Worm (Caenorhabditis elegans) whole organism, young adult: ENCODE results near the gene ZK686.1.
A peak's percentile ranks its signal among the peaks of the same experiment; 100 is the strongest.
"Not testable (repeated sequence)": the region's sequence is repeated elsewhere in the genome, so short reads cannot be mapped to it uniquely, and the experiment has no call there.

Source experiments
- B0261.1 ChIP-seq: sonication (generic microtip); optimal IDR thresholded peaks from 2 replicates; lab custom pipeline; 2016; ENCODE audit warnings: mild to moderate bottlenecking, missing genetic modification characterization, moderate library complexity, missing compliant biosample characterization
- B0336.3 ChIP-seq: fragments of 200-800 bp; sonication (Bioruptor generic); IDR thresholded peaks from 2 replicates; pipeline ENCODE4 v1.3.6; 2022; ENCODE audit warnings: missing genetic modification characterization, missing compliant biosample characterization
- C17E4.6 ChIP-seq: fragments of 200-800 bp; sonication (Bioruptor generic); IDR thresholded peaks from 2 replicates; pipeline ENCODE4 v1.3.6; 2022; ENCODE audit warnings: missing genetic modification reagents, missing genetic modification characterization, missing compliant biosample characterization
- D2030.7 ChIP-seq: fragments of 200-800 bp; sonication (Bioruptor generic); IDR thresholded peaks from 2 replicates; pipeline ENCODE4 v1.3.6; 2022; ENCODE audit warnings: missing genetic modification reagents, missing genetic modification characterization, missing compliant biosample characterization
- F33H1.4 ChIP-seq: fragments of 200-800 bp; sonication (Bioruptor generic); IDR thresholded peaks from 2 replicates; pipeline ENCODE4 v1.3.6; 2022; ENCODE audit warnings: missing genetic modification reagents, missing genetic modification characterization, missing compliant biosample characterization
- Y53G8AR.9 ChIP-seq: fragments of 200-800 bp; sonication (Bioruptor generic); conservative IDR thresholded peaks from 2 replicates; pipeline ENCODE4 v1.3.6; 2022; ENCODE audit warnings: missing genetic modification reagents, missing genetic modification characterization, missing compliant biosample characterization
- Y56A3A.18 ChIP-seq: fragments of 200-800 bp; sonication (Bioruptor generic); IDR thresholded peaks from 2 replicates; pipeline ENCODE4 v1.3.6; 2022; ENCODE audit warnings: missing genetic modification reagents, missing genetic modification characterization, missing compliant biosample characterization
- Y95B8A.8 ChIP-seq: fragments of 200-800 bp; sonication (Bioruptor generic); IDR thresholded peaks from 2 replicates; pipeline ENCODE4 v1.3.6; 2022; ENCODE audit warnings: missing genetic modification reagents, missing genetic modification characterization, missing compliant biosample characterization
- aptf-2 ChIP-seq: fragments of 200-800 bp; sonication (Bioruptor generic); conservative IDR thresholded peaks from 2 replicates; pipeline ENCODE4 v1.3.6; 2022; ENCODE audit warnings: missing genetic modification reagents, missing genetic modification characterization, missing compliant biosample characterization
- attf-3 ChIP-seq: fragments of 200-800 bp; sonication (Bioruptor generic); conservative IDR thresholded peaks from 2 replicates; pipeline ENCODE4 v1.3.6; 2022; ENCODE audit warnings: missing genetic modification reagents, missing genetic modification characterization, missing compliant biosample characterization
- attf-5 ChIP-seq: fragments of 200-800 bp; sonication (Bioruptor generic); optimal IDR thresholded peaks from 2 replicates; lab custom pipeline; 2018; ENCODE audit warnings: mild to moderate bottlenecking, missing genetic modification characterization, missing compliant biosample characterization
- ccch-3 ChIP-seq: fragments of 200-800 bp; sonication (Bioruptor generic); optimal IDR thresholded peaks from 2 replicates; lab custom pipeline; 2018; ENCODE audit warnings: mild to moderate bottlenecking, missing genetic modification characterization, missing compliant biosample characterization
- cebp-1 ChIP-seq, 2 experiments: fragments of 200-800 bp in 1 of 2; sonication (Bioruptor generic) in 1 of 2; sonication (generic microtip) in 1 of 2; IDR thresholded peaks in 1 of 2; optimal IDR thresholded peaks in 1 of 2; 2 replicates each; pipeline versions ENCODE4 v1.3.6 to Lab custom; 2017 to 2022; ENCODE audit warnings: missing compliant biosample characterization in 2 of 2, missing genetic modification characterization in 2 of 2, mild to moderate bottlenecking in 1 of 2, missing genetic modification reagents in 1 of 2, moderate library complexity in 1 of 2
- ceh-91 ChIP-seq: fragments of 200-800 bp; sonication (Bioruptor generic); IDR thresholded peaks from 2 replicates; pipeline ENCODE4 v1.3.6; 2022; ENCODE audit warnings: missing genetic modification reagents, missing genetic modification characterization, missing compliant biosample characterization
- dox-1 ChIP-seq: fragments of 200-800 bp; sonication (Bioruptor generic); IDR thresholded peaks from 2 replicates; pipeline ENCODE4 v1.3.6; 2022; ENCODE audit warnings: missing genetic modification reagents, missing genetic modification characterization, missing compliant biosample characterization
- ekl-4 ChIP-seq: fragments of 200-800 bp; sonication (Bioruptor generic); IDR thresholded peaks from 2 replicates; pipeline ENCODE4 v1.3.6; 2022; ENCODE audit warnings: missing genetic modification reagents, missing genetic modification characterization, missing compliant biosample characterization
- hmg-1.2 ChIP-seq: fragments of 200-800 bp; sonication (Bioruptor generic); IDR thresholded peaks from 2 replicates; pipeline ENCODE4 v1.3.6; 2022; ENCODE audit warnings: missing genetic modification reagents, missing genetic modification characterization, missing compliant biosample characterization
- hmg-20 ChIP-seq: fragments of 200-800 bp; sonication (Bioruptor generic); IDR thresholded peaks from 2 replicates; pipeline ENCODE4 v1.3.6; 2022; ENCODE audit warnings: missing genetic modification reagents, missing genetic modification characterization, missing compliant biosample characterization
- hsf-1 ChIP-seq: fragments of 200-800 bp; sonication (Bioruptor generic); IDR thresholded peaks from 2 replicates; pipeline ENCODE4 v1.3.6; 2022; ENCODE audit warnings: missing genetic modification reagents, missing genetic modification characterization, missing compliant biosample characterization
- let-526 ChIP-seq: fragments of 200-800 bp; sonication (Bioruptor generic); IDR thresholded peaks from 2 replicates; pipeline ENCODE4 v1.3.6; 2022; ENCODE audit warnings: missing genetic modification reagents, missing genetic modification characterization, missing compliant biosample characterization
- let-607 ChIP-seq, 2 experiments: fragments of 200-800 bp in 1 of 2; sonication (Bioruptor generic) in 1 of 2; sonication (generic microtip) in 1 of 2; optimal IDR thresholded peaks; 2 replicates each; lab custom pipeline; 2016 to 2018; ENCODE audit warnings: mild to moderate bottlenecking in 2 of 2, missing compliant biosample characterization in 2 of 2, missing genetic modification characterization in 2 of 2, moderate library complexity in 2 of 2, missing genotype in 1 of 2
- lin-40 ChIP-seq: sonication (generic microtip); optimal IDR thresholded peaks from 2 replicates; lab custom pipeline; 2016; ENCODE audit warnings: missing genetic modification characterization, mild to moderate bottlenecking, missing compliant biosample characterization, missing genotype, missing genetic modification reagents
- lin-54 ChIP-seq: fragments of 200-800 bp; sonication (Bioruptor generic); optimal IDR thresholded peaks from 2 replicates; lab custom pipeline; 2018; ENCODE audit warnings: mild to moderate bottlenecking, missing genetic modification characterization, missing compliant biosample characterization
- lsl-1 ChIP-seq: fragments of 200-800 bp; sonication (Bioruptor generic); optimal IDR thresholded peaks from 2 replicates; lab custom pipeline; 2018; ENCODE audit warnings: mild to moderate bottlenecking, missing genetic modification characterization, moderate library complexity, missing compliant biosample characterization
- madf-3 ChIP-seq: fragments of 200-800 bp; sonication (Bioruptor generic); IDR thresholded peaks from 2 replicates; pipeline ENCODE4 v1.3.6; 2022; ENCODE audit warnings: missing genetic modification reagents, missing genetic modification characterization, missing compliant biosample characterization
- madf-6 ChIP-seq: fragments of 200-800 bp; sonication (Bioruptor generic); IDR thresholded peaks from 2 replicates; pipeline ENCODE4 v1.3.6; 2022; ENCODE audit warnings: missing genetic modification reagents, missing genetic modification characterization, missing compliant biosample characterization
- mcd-1 ChIP-seq: fragments of 200-800 bp; sonication (Bioruptor generic); IDR thresholded peaks from 2 replicates; pipeline ENCODE4 v1.3.6; 2022; ENCODE audit warnings: missing genetic modification reagents, missing genetic modification characterization, missing compliant biosample characterization
- nfyb-1 ChIP-seq: fragments of 200-800 bp; sonication (Bioruptor generic); IDR thresholded peaks from 2 replicates; pipeline ENCODE4 v1.3.6; 2022; ENCODE audit warnings: missing genetic modification reagents, missing genetic modification characterization, missing compliant biosample characterization
- nhr-120 ChIP-seq: fragments of 200-800 bp; sonication (Bioruptor generic); IDR thresholded peaks from 2 replicates; pipeline ENCODE4 v1.3.6; 2022; ENCODE audit warnings: missing genetic modification characterization, missing compliant biosample characterization
- nhr-80 ChIP-seq: sonication (generic microtip); optimal IDR thresholded peaks from 2 replicates; lab custom pipeline; 2016; ENCODE audit warnings: missing genetic modification characterization, missing compliant biosample characterization
- pbrm-1 ChIP-seq: fragments of 200-800 bp; sonication (Bioruptor generic); IDR thresholded peaks from 2 replicates; pipeline ENCODE4 v1.3.6; 2022; ENCODE audit warnings: missing genetic modification reagents, missing genetic modification characterization, missing compliant biosample characterization
- rcor-1 ChIP-seq: fragments of 200-800 bp; sonication (Bioruptor generic); IDR thresholded peaks from 2 replicates; pipeline ENCODE4 v1.3.6; 2022; ENCODE audit warnings: missing genetic modification reagents, missing genetic modification characterization, missing compliant biosample characterization
- rpc-1 ChIP-seq, 2 experiments: fragments of 150-350 bp in 1 of 2; sonication (generic microtip) in 1 of 2; optimal IDR thresholded peaks; 2 replicates each; lab custom pipeline; 2014 to 2018; ENCODE audit warnings: missing biosample characterization in 1 of 2, missing genetic modification characterization in 1 of 2, missing genetic modification reagents in 1 of 2, missing genotype in 1 of 2
- snpc-3.4 ChIP-seq: sonication (generic microtip); optimal IDR thresholded peaks from 2 replicates; lab custom pipeline; 2017; ENCODE audit warnings: missing genetic modification characterization, mild to moderate bottlenecking, missing compliant biosample characterization, antibody characterized with exemption, moderate library complexity, missing genotype, missing genetic modification reagents
- tbp1 ChIP-seq: fragments of 200-800 bp; sonication (Bioruptor generic); optimal IDR thresholded peaks from 2 replicates; lab custom pipeline; 2018; ENCODE audit warnings: mild to moderate bottlenecking, missing genetic modification characterization, missing compliant biosample characterization
- zim-3 ChIP-seq: sonication (generic microtip); optimal IDR thresholded peaks from 2 replicates; lab custom pipeline; 2017; ENCODE audit warnings: mild to moderate bottlenecking, missing genetic modification characterization, moderate library complexity, missing compliant biosample characterization
- ztf-18 ChIP-seq: sonication (generic microtip); optimal IDR thresholded peaks from 2 replicates; lab custom pipeline; 2016; ENCODE audit warnings: missing genotype, mild to moderate bottlenecking, missing genetic modification characterization, missing compliant biosample characterization

Gene ZK686.1

DNA sequence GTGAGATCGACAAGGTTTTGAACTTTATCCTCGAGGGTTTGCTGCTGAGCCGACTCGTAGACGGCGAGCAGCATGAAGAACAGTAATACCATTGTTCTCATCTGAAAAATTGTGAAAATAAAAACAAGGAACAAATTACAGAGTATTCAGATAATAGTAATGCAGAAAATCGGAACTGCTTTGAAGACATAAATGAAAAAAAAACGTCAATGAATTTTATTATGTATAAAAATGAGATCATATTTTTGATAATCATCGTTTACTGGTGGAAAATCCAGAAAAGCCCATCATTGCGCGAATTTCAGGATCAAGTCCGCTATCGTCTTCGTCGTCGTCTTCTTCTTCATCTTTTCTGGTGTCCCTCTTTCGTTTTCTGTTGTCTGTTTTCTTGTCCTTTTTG lies 4.0 kb upstream of the ZK686.1 start, which contains the start of gene ZK686.3:
ZK686.3 (minus strand) TSS at position 101 of the 400 bp plus-strand sequence.
- no peak for TF ChIP-seq let-526 (GFP tag; lab: Robert Waterston, UW)

DNA sequence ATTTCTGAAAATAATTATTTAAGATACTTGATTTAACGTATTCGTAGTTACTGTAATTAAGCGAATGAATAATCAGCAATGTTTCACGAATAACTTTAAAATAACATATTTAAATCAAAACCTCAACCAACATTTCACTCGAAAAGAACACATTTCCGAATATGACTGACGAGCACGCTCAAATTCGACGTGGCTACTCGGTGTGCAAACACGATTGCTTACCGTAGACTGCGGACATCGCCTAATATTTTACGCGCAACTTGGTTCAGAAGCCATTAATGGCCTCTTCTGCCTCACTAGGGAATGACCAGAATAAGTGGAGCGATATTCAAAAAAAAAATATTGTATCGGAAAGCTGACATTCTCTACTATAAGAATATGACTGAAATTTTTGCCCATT lies 3.0 kb upstream of the ZK686.1 start, which contains the start of gene snu-23:
snu-23 (minus strand) TSS at position 156 of the 400 bp plus-strand sequence.
- TF ChIP-seq ccch-3 (GFP tag; lab: Kevin White, UChicago) (no peak), ztf-18 (peak; percentile 5), nhr-120 (GFP tag; lab: Robert Waterston, UW) (no peak), madf-3 (GFP tag; lab: Robert Waterston, UW) (0 out of 2 replicates have a peak, but pooled peaks have one; percentile 48), lsl-1 (GFP tag; lab: Kevin White, UChicago) (peak; percentile 38), rpc-1 (optimal IDR thresholded peaks at IDR 0.05; lab: Kevin White, UChicago) (no peak), rpc-1 (tag; optimal IDR thresholded peaks at IDR 0.05; lab: Kevin White, UChicago) (peak; percentile 32), Y53G8AR.9 (no peak), tbp1 (GFP tag; lab: Kevin White, UChicago) (peak; percentile 47), dox-1 (GFP tag; lab: Robert Waterston, UW) (peak; percentile 47; the same call in 1 of the 2 replicates), attf-3 (0 out of 2 replicates have a peak, but pooled peaks have one; percentile 18), snpc-3.4 (tag; lab: Kevin White, UChicago) (no peak), aptf-2 (no peak), hmg-1.2 (peak; percentile 44; the same call in 1 of the 2 replicates), zim-3 (tag; lab: Kevin White, UChicago) (no peak), B0261.1 (tag; lab: Kevin White, UChicago) (peak; percentile 42), let-607 (tag; optimal IDR thresholded peaks at IDR 0.05; lab: Kevin White, UChicago) (peak; percentile 44 to 78)
- TF ChIP-seq, all 124 proteins: peak for 10

DNA sequence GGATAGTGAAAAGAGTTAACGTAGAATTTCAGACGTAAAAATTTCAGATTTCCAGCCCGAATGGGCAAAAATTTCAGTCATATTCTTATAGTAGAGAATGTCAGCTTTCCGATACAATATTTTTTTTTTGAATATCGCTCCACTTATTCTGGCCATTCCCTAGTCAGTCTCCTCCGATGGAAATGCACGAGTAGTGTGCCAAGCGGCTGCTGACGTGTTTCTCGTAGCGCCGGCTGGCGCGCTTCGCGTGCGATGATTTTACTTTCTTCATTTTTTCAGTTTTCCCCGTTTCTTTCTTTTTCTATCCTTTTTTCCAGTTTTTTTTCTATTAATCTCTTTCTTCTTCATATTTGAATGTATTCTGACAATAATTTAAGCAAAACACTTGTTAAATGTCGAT lies 1.9 kb upstream of the ZK686.1 start:
- TF ChIP-seq madf-6 (GFP tag; lab: Robert Waterston, UW) = peak; percentile 61
- TF ChIP-seq ztf-18 = peak; percentile 94
- peak; percentile 91 for TF ChIP-seq dox-1 (GFP tag; lab: Robert Waterston, UW)
- TF ChIP-seq cebp-1 (GFP tag; IDR thresholded peaks at IDR 0.05; lab: Robert Waterston, UW) = not testable (repeated sequence)
- peak; percentile 59 for TF ChIP-seq cebp-1 (tag; optimal IDR thresholded peaks at IDR 0.05; lab: Kevin White, UChicago)
- 0 out of 2 replicates have a peak, but pooled peaks have one; percentile 9 for TF ChIP-seq hmg-20 (GFP tag; lab: Robert Waterston, UW)
- peak; percentile 47 for TF ChIP-seq hmg-1.2
- peak; percentile 77 for TF ChIP-seq attf-3
- TF ChIP-seq nfyb-1 (GFP tag; lab: Robert Waterston, UW) = peak; percentile 77
- TF ChIP-seq let-607 (tag; optimal IDR thresholded peaks at IDR 0.05; lab: Kevin White, UChicago) = peak in 1 of 2 experiments; percentile 5
- peak; percentile 62 for TF ChIP-seq B0261.1 (tag; lab: Kevin White, UChicago)
- peak; percentile 34 for TF ChIP-seq lsl-1 (GFP tag; lab: Kevin White, UChicago)
- peak; percentile 67; the same call in 1 of the 2 replicates for TF ChIP-seq madf-3 (GFP tag; lab: Robert Waterston, UW)
- peak; percentile 70 for TF ChIP-seq rcor-1 (GFP tag; lab: Robert Waterston, UW)
- TF ChIP-seq B0336.3 (GFP tag; lab: Robert Waterston, UW) = 0 out of 2 replicates have a peak, but pooled peaks have one; percentile 27
- peak; percentile 34 for TF ChIP-seq lin-40 (tag; lab: Kevin White, UChicago)
- peak; percentile 55; the same call in 1 of the 2 replicates for TF ChIP-seq Y56A3A.18
- peak; percentile 5 for TF ChIP-seq rpc-1 (optimal IDR thresholded peaks at IDR 0.05; lab: Kevin White, UChicago)
- peak; percentile 64 for TF ChIP-seq rpc-1 (tag; optimal IDR thresholded peaks at IDR 0.05; lab: Kevin White, UChicago)
- peak; percentile 57; the same call in 1 of the 2 replicates for TF ChIP-seq C17E4.6
- TF ChIP-seq Y53G8AR.9 = peak; percentile 90
- peak; percentile 60; the same call in 1 of the 2 replicates for TF ChIP-seq hsf-1 (GFP tag; lab: Robert Waterston, UW)
- peak; percentile 87 for TF ChIP-seq mcd-1
- TF ChIP-seq nhr-80 = peak; percentile 3
- peak; percentile 82 for TF ChIP-seq pbrm-1
- TF ChIP-seq lin-54 (GFP tag; lab: Kevin White, UChicago) = peak; percentile 53
- peak; percentile 70 for TF ChIP-seq D2030.7 (GFP tag; lab: Robert Waterston, UW)
- TF ChIP-seq ekl-4 = peak; percentile 64
- TF ChIP-seq F33H1.4 (GFP tag; lab: Robert Waterston, UW) = peak; percentile 62
- peak; percentile 74 for TF ChIP-seq Y95B8A.8
- peak; percentile 32 for TF ChIP-seq attf-5 (GFP tag; lab: Kevin White, UChicago)
- TF ChIP-seq ceh-91 (GFP tag; lab: Robert Waterston, UW) = 0 out of 2 replicates have a peak, but pooled peaks have one; percentile 17
- peak; percentile 66 for TF ChIP-seq tbp1 (GFP tag; lab: Kevin White, UChicago)
